Fruit fly (Drosophila melanogaster) whole organism, embryonic: ENCODE measurements around the gene TTLL4A.

Experiments
- Adf1 ChIP-seq: fragments of 200-800 bp; sonication (Bioruptor generic); IDR thresholded peaks from 2 replicates; pipeline ENCODE4 v1.3.6; 2022; ENCODE audit warnings: missing biosample characterization, missing genetic modification characterization
- Antp ChIP-seq: fragments of 200-800 bp; sonication (Bioruptor generic); optimal IDR thresholded peaks from 3 replicates; lab custom pipeline; 2016; ENCODE audit warnings: missing biosample characterization, missing genetic modification characterization
- Asciz ChIP-seq: fragments of 200-800 bp; sonication (Bioruptor generic); optimal IDR thresholded peaks from 2 replicates; lab custom pipeline; 2017; ENCODE audit warnings: missing biosample characterization, mild to moderate bottlenecking, missing genetic modification characterization, missing genetic modification reagents
- B-H1 ChIP-seq: fragments of 200-800 bp; sonication (Bioruptor generic); IDR thresholded peaks from 3 replicates; pipeline ENCODE4 v1.3.6; 2022; ENCODE audit warnings: missing biosample characterization, missing genetic modification characterization
- CG10321 ChIP-seq: fragments of 200-800 bp; sonication (Bioruptor generic); IDR thresholded peaks from 2 replicates; pipeline ENCODE4 v1.3.6; 2022; ENCODE audit warnings: missing biosample characterization, missing genetic modification characterization
- CG10543 ChIP-seq: fragments of 200-800 bp; sonication (Bioruptor generic); optimal IDR thresholded peaks from 3 replicates; lab custom pipeline; 2017; ENCODE audit warnings: missing biosample characterization, mild to moderate bottlenecking, missing genetic modification characterization, moderate library complexity
- CG11696 ChIP-seq: fragments of 200-800 bp; sonication (Bioruptor generic); IDR thresholded peaks from 2 replicates; pipeline ENCODE4 v1.3.6; 2022; ENCODE audit warnings: missing biosample characterization, missing genetic modification characterization
- CG14441 ChIP-seq: fragments of 200-800 bp; sonication (Bioruptor generic); IDR thresholded peaks from 2 replicates; pipeline ENCODE4 v1.3.6; 2022; ENCODE audit warnings: missing biosample characterization, missing genetic modification characterization
- CG15269 ChIP-seq: fragments of 200-800 bp; sonication (Bioruptor generic); optimal IDR thresholded peaks from 2 replicates; lab custom pipeline; 2018; ENCODE audit warnings: missing biosample characterization, mild to moderate bottlenecking, missing genetic modification characterization, moderate library complexity
- CG18262 ChIP-seq: fragments of 200-800 bp; optimal IDR thresholded peaks from 3 replicates; lab custom pipeline; 2019; ENCODE audit warnings: missing biosample characterization, mild to moderate bottlenecking, missing genetic modification characterization, moderate library complexity
- CG2116 ChIP-seq: fragments of 200-800 bp; sonication (Bioruptor generic); optimal IDR thresholded peaks from 3 replicates; lab custom pipeline; 2018; ENCODE audit warnings: missing biosample characterization, mild to moderate bottlenecking, missing genetic modification characterization
- CG3407 ChIP-seq: fragments of 200-800 bp; sonication (Bioruptor generic); optimal IDR thresholded peaks from 2 replicates; lab custom pipeline; 2018; ENCODE audit warnings: missing biosample characterization, mild to moderate bottlenecking, missing genetic modification characterization
- CG4424 ChIP-seq: fragments of 200-800 bp; sonication (Bioruptor generic); optimal IDR thresholded peaks from 3 replicates; lab custom pipeline; 2016; ENCODE audit warnings: missing biosample characterization, missing genetic modification characterization
- CG4820 ChIP-seq: fragments of 200-800 bp; sonication (Bioruptor generic); optimal IDR thresholded peaks from 3 replicates; lab custom pipeline; 2016; ENCODE audit warnings: missing biosample characterization, missing genetic modification characterization
- CG6175 ChIP-seq: fragments of 200-800 bp; sonication (Bioruptor generic); IDR thresholded peaks from 3 replicates; pipeline ENCODE4 v1.3.6; 2022; ENCODE audit warnings: missing biosample characterization, missing genetic modification characterization
- CG6683 ChIP-seq: fragments of 200-800 bp; sonication (Bioruptor generic); optimal IDR thresholded peaks from 2 replicates; lab custom pipeline; 2017; ENCODE audit warnings: missing biosample characterization, mild to moderate bottlenecking, missing genetic modification characterization, missing genetic modification reagents
- CG7839 ChIP-seq: fragments of 200-800 bp; sonication (Bioruptor generic); optimal IDR thresholded peaks from 3 replicates; lab custom pipeline; 2018; ENCODE audit warnings: missing biosample characterization, mild to moderate bottlenecking, missing genetic modification characterization, moderate library complexity
- CG8281 ChIP-seq: fragments of 200-800 bp; sonication (Bioruptor generic); optimal IDR thresholded peaks from 2 replicates; lab custom pipeline; 2018; ENCODE audit warnings: missing biosample characterization, mild to moderate bottlenecking, missing genetic modification characterization, moderate library complexity
- CG9727 ChIP-seq: fragments of 200-800 bp; sonication (Bioruptor generic); optimal IDR thresholded peaks from 3 replicates; lab custom pipeline; 2017; ENCODE audit warnings: missing biosample characterization, mild to moderate bottlenecking, missing genetic modification characterization
- CG9932 ChIP-seq: fragments of 200-800 bp; sonication (Bioruptor generic); IDR thresholded peaks from 2 replicates; pipeline ENCODE4 v1.3.6; 2022; ENCODE audit warnings: missing biosample characterization, missing genetic modification characterization
- Chrac-16 ChIP-seq: fragments of 200-800 bp; sonication (Bioruptor generic); optimal IDR thresholded peaks from 3 replicates; lab custom pipeline; 2016; ENCODE audit warnings: missing biosample characterization, missing genetic modification characterization
- D ChIP-seq, 2 experiments: fragments of 200-800 bp in 1 of 2; fragments of >200 bp in 1 of 2; sonication (Bioruptor generic) in 1 of 2; optimal IDR thresholded peaks; 2 replicates in 1 of 2; 3 replicates in 1 of 2; lab custom pipeline; 2017; ENCODE audit warnings: mild to moderate bottlenecking in 1 of 2, missing biosample characterization in 1 of 2, missing genetic modification characterization in 1 of 2, missing genetic modification reagents in 1 of 2
- Dfd ChIP-seq, 2 experiments: fragments of >200 bp; optimal IDR thresholded peaks; 2 replicates each; lab custom pipeline; 2017; ENCODE audit warnings: missing biosample characterization in 2 of 2, missing genetic modification characterization in 2 of 2
- Dll ChIP-seq: fragments of 200-800 bp; sonication (Bioruptor generic); IDR thresholded peaks from 4 replicates; pipeline ENCODE4 v1.3.6; 2022; ENCODE audit warnings: missing biosample characterization, missing genetic modification characterization; ENCODE audit not compliant: partially characterized antibody
- Eip74EF ChIP-seq, 2 experiments: fragments of 200-800 bp in 1 of 2; fragments of >200 bp in 1 of 2; sonication (Bioruptor generic) in 1 of 2; optimal IDR thresholded peaks; 2 replicates each; lab custom pipeline; 2017 to 2019; ENCODE audit warnings: missing biosample characterization in 2 of 2, missing genetic modification characterization in 2 of 2, mild to moderate bottlenecking in 1 of 2, moderate library complexity in 1 of 2
- Ets65A ChIP-seq: fragments of 200-800 bp; sonication (Bioruptor generic); peaks from one replicate; lab custom pipeline; 2016; ENCODE audit warnings: missing biosample characterization, missing genetic modification characterization
- Fer1 ChIP-seq: fragments of 200-800 bp; sonication (Bioruptor generic); optimal IDR thresholded peaks from 2 replicates; lab custom pipeline; 2017; ENCODE audit warnings: missing biosample characterization, mild to moderate bottlenecking, missing genetic modification characterization
- HLH54F ChIP-seq: fragments of 200-800 bp; sonication (Bioruptor generic); optimal IDR thresholded peaks from 3 replicates; lab custom pipeline; 2016; ENCODE audit warnings: missing biosample characterization, missing genetic modification characterization
- Hey ChIP-seq: fragments of 200-800 bp; sonication (Bioruptor generic); optimal IDR thresholded peaks from 3 replicates; lab custom pipeline; 2018; ENCODE audit warnings: missing biosample characterization, mild to moderate bottlenecking, missing genetic modification characterization
- Kr ChIP-seq: fragments of 200-800 bp; sonication (Bioruptor generic); optimal IDR thresholded peaks from 2 replicates; lab custom pipeline; 2017; ENCODE audit warnings: missing biosample characterization, mild to moderate bottlenecking, missing genetic modification characterization
- Lpt ChIP-seq: fragments of >200 bp; optimal IDR thresholded peaks from 2 replicates; lab custom pipeline; 2018; ENCODE audit warnings: missing biosample characterization, missing genetic modification characterization
- MBD-R2 ChIP-seq: fragments of 200-800 bp; sonication (Bioruptor generic); IDR thresholded peaks from 2 replicates; pipeline ENCODE4 v1.3.6; 2022; ENCODE audit warnings: missing biosample characterization, missing genetic modification characterization
- Max ChIP-seq: fragments of 200-800 bp; sonication (Bioruptor generic); optimal IDR thresholded peaks from 2 replicates; lab custom pipeline; 2016; ENCODE audit warnings: missing biosample characterization, mild to moderate bottlenecking, missing genetic modification characterization
- Myb ChIP-seq: fragments of 200-800 bp; sonication (Bioruptor generic); optimal IDR thresholded peaks from 2 replicates; lab custom pipeline; 2016; ENCODE audit warnings: missing biosample characterization, missing genetic modification characterization
- Neu2 ChIP-seq: fragments of 200-800 bp; sonication (Bioruptor generic); optimal IDR thresholded peaks from 3 replicates; lab custom pipeline; 2016; ENCODE audit warnings: missing biosample characterization, missing genetic modification characterization, borderline replicate concordance
- Nf-YC ChIP-seq: fragments of 200-800 bp; optimal IDR thresholded peaks from 3 replicates; lab custom pipeline; 2019; ENCODE audit warnings: missing biosample characterization, mild to moderate bottlenecking, missing genetic modification characterization, moderate library complexity
- ato ChIP-seq: fragments of 200-800 bp; sonication (Bioruptor generic); IDR thresholded peaks from 2 replicates; pipeline ENCODE4 v1.3.6; 2022; ENCODE audit warnings: missing biosample characterization, missing genetic modification characterization; ENCODE audit not compliant: partially characterized antibody
- cg ChIP-seq: fragments of 200-800 bp; sonication (Bioruptor generic); optimal IDR thresholded peaks from 3 replicates; lab custom pipeline; 2019; ENCODE audit warnings: missing biosample characterization, mild to moderate bottlenecking, missing genetic modification characterization, moderate library complexity
- chinmo ChIP-seq: fragments of 200-800 bp; sonication (Bioruptor generic); IDR thresholded peaks from 4 replicates; pipeline ENCODE4 v1.3.6; 2022; ENCODE audit warnings: missing biosample characterization, missing genetic modification characterization; ENCODE audit not compliant: partially characterized antibody
- chm ChIP-seq: fragments of 200-800 bp; sonication (Bioruptor generic); IDR thresholded peaks from 2 replicates; pipeline ENCODE4 v1.3.6; 2022; ENCODE audit warnings: missing biosample characterization, missing genetic modification characterization
- cwo ChIP-seq: fragments of 200-800 bp; sonication (Bioruptor generic); optimal IDR thresholded peaks from 3 replicates; lab custom pipeline; 2017; ENCODE audit warnings: missing biosample characterization, missing genetic modification characterization, mild to moderate bottlenecking, moderate library complexity, missing genetic modification reagents
- ftz-f1 ChIP-seq: fragments of 200-800 bp; sonication (Bioruptor generic); optimal IDR thresholded peaks from 2 replicates; lab custom pipeline; 2016; ENCODE audit warnings: missing biosample characterization, missing genetic modification characterization
- gsb-n ChIP-seq: fragments of 200-800 bp; sonication (Bioruptor generic); optimal IDR thresholded peaks from 3 replicates; lab custom pipeline; 2018; ENCODE audit warnings: missing biosample characterization, mild to moderate bottlenecking, missing genetic modification characterization
- knrl ChIP-seq: fragments of 200-800 bp; sonication (Bioruptor generic); IDR thresholded peaks from 3 replicates; pipeline ENCODE4 v1.3.6; 2022; ENCODE audit warnings: missing biosample characterization, missing genetic modification characterization; ENCODE audit not compliant: partially characterized antibody
- lbe ChIP-seq: fragments of 200-800 bp; sonication (Bioruptor generic); optimal IDR thresholded peaks from 2 replicates; lab custom pipeline; 2016; ENCODE audit warnings: missing biosample characterization, mild to moderate bottlenecking, missing genetic modification characterization
- onecut ChIP-seq: fragments of 200-800 bp; sonication (Bioruptor generic); IDR thresholded peaks from 2 replicates; pipeline ENCODE4 v1.3.6; 2022; ENCODE audit warnings: missing biosample characterization, missing genetic modification characterization
- pfk ChIP-seq: fragments of 200-800 bp; sonication (Bioruptor generic); optimal IDR thresholded peaks from 2 replicates; lab custom pipeline; 2018; ENCODE audit warnings: missing biosample characterization, mild to moderate bottlenecking, missing genetic modification characterization, moderate library complexity
- sim ChIP-seq: fragments of 200-800 bp; sonication (Bioruptor generic); IDR thresholded peaks from 2 replicates; pipeline ENCODE4 v1.3.6; 2022; ENCODE audit warnings: missing biosample characterization, missing genetic modification characterization
- trem ChIP-seq: fragments of 200-800 bp; optimal IDR thresholded peaks from 3 replicates; lab custom pipeline; 2019; ENCODE audit warnings: missing biosample characterization, mild to moderate bottlenecking, missing genetic modification characterization, moderate library complexity
- zf30C ChIP-seq: fragments of 200-800 bp; sonication (Bioruptor generic); optimal IDR thresholded peaks from 3 replicates; lab custom pipeline; 2018; ENCODE audit warnings: missing biosample characterization, mild to moderate bottlenecking, missing genetic modification characterization

TTLL4A gene

dm6 chr2L:10986138-10986537 is 3.1 kb upstream of the TTLL4A start (continued):
- TF ChIP-seq HLH54F (GFP tag; lab: Kevin White, UChicago): no peak
- no peak for TF ChIP-seq Antp (GFP tag; lab: Kevin White, UChicago)
- TF ChIP-seq cwo (GFP tag; lab: Kevin White, UChicago): peak; percentile 75
- TF ChIP-seq ftz-f1 (GFP tag; lab: Kevin White, UChicago): no peak
- TF ChIP-seq CG7839 (tag; lab: Kevin White, UChicago): no peak
- peak; percentile 34; the same call in 1 of the 3 replicates for TF ChIP-seq B-H1 (GFP tag; lab: Robert Waterston, UW)
- no peak for TF ChIP-seq Dll
- TF ChIP-seq CG15269 (tag; lab: Kevin White, UChicago): no peak
- TF ChIP-seq Max (GFP tag; lab: Kevin White, UChicago): no peak
- no peak for TF ChIP-seq gsb-n (tag; lab: Kevin White, UChicago)
- TF ChIP-seq Ets65A: peak; percentile 77
- no peak for TF ChIP-seq ato (GFP tag; lab: Robert Waterston, UW)
- no peak for TF ChIP-seq D (optimal IDR thresholded peaks at IDR 0.05; lab: Kevin White, UChicago)
- TF ChIP-seq D (GFP tag; optimal IDR thresholded peaks at IDR 0.05; lab: Kevin White, UChicago): peak; percentile 40
- TF ChIP-seq cg (GFP tag; lab: Kevin White, UChicago): no peak
- TF ChIP-seq CG14441 (GFP tag; lab: Robert Waterston, UW): peak; percentile 65
- no peak for TF ChIP-seq CG10543
- TF ChIP-seq chm (GFP tag; lab: Robert Waterston, UW): 0 out of 2 replicates have a peak, but pooled peaks have one; percentile 9
- no peak for TF ChIP-seq sim (GFP tag; lab: Robert Waterston, UW)
- TF ChIP-seq trem (tag; lab: Kevin White, UChicago): peak; percentile 18
- TF ChIP-seq CG3407 (GFP tag; lab: Kevin White, UChicago): no peak
- TF ChIP-seq Chrac-16 (GFP tag; lab: Kevin White, UChicago): no peak
- peak; percentile 17; the same call in 1 of the 2 replicates for TF ChIP-seq MBD-R2 (GFP tag; lab: Robert Waterston, UW)
- TF ChIP-seq zf30C (GFP tag; lab: Kevin White, UChicago): peak; percentile 49
- peak; percentile 69 for TF ChIP-seq CG18262 (tag; lab: Kevin White, UChicago)
- no peak for TF ChIP-seq Lpt (GFP tag; lab: Kevin White, UChicago)
- no peak for TF ChIP-seq pfk
- no peak for TF ChIP-seq Dfd (GFP tag; optimal IDR thresholded peaks at IDR 0.05; lab: Kevin White, UChicago)
- peak; percentile 46 for TF ChIP-seq CG9727 (GFP tag; lab: Kevin White, UChicago)
- peak; percentile 21 for TF ChIP-seq CG4424
- TF ChIP-seq CG2116 (GFP tag; lab: Kevin White, UChicago): no peak
- no peak for TF ChIP-seq Hey (tag; lab: Kevin White, UChicago)
- no peak for TF ChIP-seq Myb (GFP tag; lab: Kevin White, UChicago)
- no peak for TF ChIP-seq chinmo (GFP tag; lab: Robert Waterston, UW)
- no peak for TF ChIP-seq Neu2
- peak; percentile 47 for TF ChIP-seq Fer1 (GFP tag; lab: Kevin White, UChicago)
- no peak for TF ChIP-seq Kr
- peak; percentile 65 for TF ChIP-seq onecut (GFP tag; lab: Robert Waterston, UW)
- TF ChIP-seq CG4820 (GFP tag; lab: Kevin White, UChicago): peak; percentile 38
- TF ChIP-seq Nf-YC (tag; lab: Kevin White, UChicago): no peak
- TF ChIP-seq CG6175 (GFP tag; lab: Robert Waterston, UW): no peak
- TF ChIP-seq CG11696 (GFP tag; lab: Robert Waterston, UW): peak; percentile 68
- TF ChIP-seq knrl: peak; percentile 19; the same call in 1 of the 3 replicates
- no peak for TF ChIP-seq Adf1 (GFP tag; lab: Robert Waterston, UW)
- TF ChIP-seq lbe (GFP tag; lab: Kevin White, UChicago): peak; percentile 17
- peak; percentile 7 for TF ChIP-seq Asciz (GFP tag; lab: Kevin White, UChicago)
- TF ChIP-seq CG6683 (GFP tag; lab: Kevin White, UChicago): no peak
- TF ChIP-seq CG8281 (tag; lab: Kevin White, UChicago): peak; percentile 7
- TF ChIP-seq CG10321 (GFP tag; lab: Robert Waterston, UW): peak; percentile 72
- TF ChIP-seq Eip74EF (GFP tag; optimal IDR thresholded peaks at IDR 0.05; lab: Kevin White, UChicago): no peak
- peak; percentile 58 for TF ChIP-seq CG9932
